Fruit fly (Drosophila melanogaster) whole organism, embryonic: ENCODE data around the gene Cdc45.
A peak's percentile ranks its signal among the peaks of the same experiment; 100 is the strongest.

Experiments used
- Ada2b ChIP-seq: fragments of 200-800 bp; sonication (Bioruptor generic); IDR thresholded peaks from 2 replicates; pipeline ENCODE4 v1.3.6; 2022; ENCODE audit warnings: missing biosample characterization, missing genetic modification characterization
- B-H2 ChIP-seq: fragments of 200-800 bp; sonication (Bioruptor generic); optimal IDR thresholded peaks from 2 replicates; lab custom pipeline; 2018; ENCODE audit warnings: missing biosample characterization, mild to moderate bottlenecking, missing genetic modification characterization
- Blimp-1 ChIP-seq: fragments of 200-800 bp; sonication (Bioruptor generic); optimal IDR thresholded peaks from 3 replicates; lab custom pipeline; 2018; ENCODE audit warnings: missing biosample characterization, missing genetic modification characterization, mild to moderate bottlenecking, moderate library complexity, missing genetic modification reagents
- Bteb2 ChIP-seq: fragments of 200-800 bp; sonication (Bioruptor generic); optimal IDR thresholded peaks from 2 replicates; lab custom pipeline; 2016; ENCODE audit warnings: missing biosample characterization, missing genetic modification characterization
- CG10147 ChIP-seq: fragments of 200-800 bp; sonication (Bioruptor generic); optimal IDR thresholded peaks from 2 replicates; lab custom pipeline; 2019; ENCODE audit warnings: missing biosample characterization, mild to moderate bottlenecking, missing genetic modification characterization, moderate library complexity
- CG10543 ChIP-seq: fragments of 200-800 bp; sonication (Bioruptor generic); optimal IDR thresholded peaks from 3 replicates; lab custom pipeline; 2017; ENCODE audit warnings: missing biosample characterization, mild to moderate bottlenecking, missing genetic modification characterization, moderate library complexity
- CG10565 ChIP-seq: fragments of 200-800 bp; sonication (Bioruptor generic); optimal IDR thresholded peaks from 3 replicates; lab custom pipeline; 2016; ENCODE audit warnings: missing biosample characterization, mild to moderate bottlenecking, missing genetic modification characterization
- CG11085 ChIP-seq: fragments of 200-800 bp; sonication (Bioruptor generic); IDR thresholded peaks from 2 replicates; pipeline ENCODE4 v1.3.6; 2022; ENCODE audit warnings: missing biosample characterization, missing genetic modification characterization
- CG11456 ChIP-seq: fragments of 200-800 bp; sonication (Bioruptor generic); IDR thresholded peaks from 3 replicates; pipeline ENCODE4 v1.3.6; 2022; ENCODE audit warnings: missing biosample characterization, missing genetic modification characterization
- CG11504 ChIP-seq: fragments of 200-800 bp; sonication (Bioruptor generic); optimal IDR thresholded peaks from 3 replicates; lab custom pipeline; 2019; ENCODE audit warnings: missing biosample characterization, mild to moderate bottlenecking, missing genetic modification characterization, moderate library complexity
- CG12071 ChIP-seq: fragments of 200-800 bp; sonication (Bioruptor generic); optimal IDR thresholded peaks from 3 replicates; lab custom pipeline; 2018; ENCODE audit warnings: missing biosample characterization, mild to moderate bottlenecking, missing genetic modification characterization
- CG12942 ChIP-seq: fragments of 200-800 bp; sonication (Bioruptor generic); optimal IDR thresholded peaks from 3 replicates; lab custom pipeline; 2016; ENCODE audit warnings: missing biosample characterization, missing genetic modification characterization
- CG14860 ChIP-seq: fragments of 200-800 bp; sonication (Bioruptor generic); IDR thresholded peaks from 3 replicates; pipeline ENCODE4 v1.3.6; 2022; ENCODE audit warnings: missing biosample characterization, missing genetic modification characterization; ENCODE audit not compliant: partially characterized antibody
- CG15696 ChIP-seq: fragments of 200-800 bp; sonication (Bioruptor generic); optimal IDR thresholded peaks from 2 replicates; lab custom pipeline; 2019; ENCODE audit warnings: missing biosample characterization, mild to moderate bottlenecking, missing genetic modification characterization, moderate library complexity
- CG1792 ChIP-seq: fragments of 200-800 bp; sonication (Bioruptor generic); optimal IDR thresholded peaks from 2 replicates; lab custom pipeline; 2016; ENCODE audit warnings: missing biosample characterization, missing genetic modification characterization
- CG31224 ChIP-seq: fragments of 200-800 bp; sonication (Bioruptor generic); IDR thresholded peaks from 2 replicates; pipeline ENCODE4 v1.3.6; 2022; ENCODE audit warnings: missing biosample characterization, missing genetic modification characterization
- CG32532 ChIP-seq: fragments of 200-800 bp; sonication (Bioruptor generic); IDR thresholded peaks from 2 replicates; pipeline ENCODE4 v1.3.6; 2022; ENCODE audit warnings: missing biosample characterization, missing genetic modification characterization
- CG4282 ChIP-seq: fragments of 200-800 bp; sonication (Bioruptor generic); optimal IDR thresholded peaks from 2 replicates; lab custom pipeline; 2016; ENCODE audit warnings: missing biosample characterization, missing genetic modification characterization
- CG8359 ChIP-seq: fragments of 200-800 bp; sonication (Bioruptor generic); optimal IDR thresholded peaks from 2 replicates; lab custom pipeline; 2017; ENCODE audit warnings: missing biosample characterization, mild to moderate bottlenecking, missing genetic modification characterization, borderline replicate concordance
- CG9437 ChIP-seq: fragments of 200-800 bp; sonication (Bioruptor generic); optimal IDR thresholded peaks from 2 replicates; lab custom pipeline; 2018; ENCODE audit warnings: missing biosample characterization, mild to moderate bottlenecking, missing genetic modification characterization
- Camta ChIP-seq: fragments of 200-800 bp; sonication (Bioruptor generic); optimal IDR thresholded peaks from 2 replicates; lab custom pipeline; 2016; ENCODE audit warnings: missing biosample characterization, missing genetic modification characterization
- CkIIα-i1 ChIP-seq: fragments of 200-800 bp; sonication (Bioruptor generic); IDR thresholded peaks from 2 replicates; pipeline ENCODE4 v1.3.6; 2022; ENCODE audit warnings: missing biosample characterization, missing genetic modification characterization
- Dfd ChIP-seq, 2 experiments: fragments of >200 bp; optimal IDR thresholded peaks; 2 replicates each; lab custom pipeline; 2017; ENCODE audit warnings: missing biosample characterization in 2 of 2, missing genetic modification characterization in 2 of 2
- Ets97D ChIP-seq: fragments of 200-800 bp; sonication (Bioruptor generic); optimal IDR thresholded peaks from 3 replicates; lab custom pipeline; 2016; ENCODE audit warnings: missing biosample characterization, missing genetic modification characterization
- MBD-R2 ChIP-seq: fragments of 200-800 bp; sonication (Bioruptor generic); IDR thresholded peaks from 2 replicates; pipeline ENCODE4 v1.3.6; 2022; ENCODE audit warnings: missing biosample characterization, missing genetic modification characterization
- Opbp ChIP-seq: fragments of 200-800 bp; sonication (Bioruptor generic); IDR thresholded peaks from 3 replicates; pipeline ENCODE4 v1.3.6; 2022; ENCODE audit warnings: missing biosample characterization, missing genetic modification characterization; ENCODE audit not compliant: partially characterized antibody
- Rfx ChIP-seq: fragments of 200-800 bp; sonication (Bioruptor generic); IDR thresholded peaks from 2 replicates; pipeline ENCODE4 v1.3.6; 2022; ENCODE audit warnings: missing biosample characterization, missing genetic modification characterization
- Xbp1 ChIP-seq: fragments of 200-800 bp; sonication (Bioruptor generic); optimal IDR thresholded peaks from 3 replicates; lab custom pipeline; 2016; ENCODE audit warnings: missing biosample characterization, mild to moderate bottlenecking, missing genetic modification characterization
- YL-1 ChIP-seq: fragments of 200-800 bp; sonication (Bioruptor generic); optimal IDR thresholded peaks from 3 replicates; lab custom pipeline; 2017; ENCODE audit warnings: missing biosample characterization, mild to moderate bottlenecking, missing genetic modification characterization
- bigmax ChIP-seq: fragments of 200-800 bp; sonication (Bioruptor generic); optimal IDR thresholded peaks from 2 replicates; lab custom pipeline; 2018; ENCODE audit warnings: missing biosample characterization, mild to moderate bottlenecking, missing genetic modification characterization
- chn ChIP-seq: fragments of 200-800 bp; sonication (Bioruptor generic); optimal IDR thresholded peaks from 2 replicates; lab custom pipeline; 2016; ENCODE audit warnings: missing biosample characterization, missing genetic modification characterization
- da ChIP-seq: fragments of 200-800 bp; sonication (Bioruptor generic); optimal IDR thresholded peaks from 2 replicates; lab custom pipeline; 2016; ENCODE audit warnings: missing biosample characterization, missing genetic modification characterization
- disco-r ChIP-seq: fragments of 200-800 bp; sonication (Bioruptor generic); optimal IDR thresholded peaks from 2 replicates; lab custom pipeline; 2016; ENCODE audit warnings: missing biosample characterization, missing genetic modification characterization
- eve ChIP-seq, 2 experiments: fragments of >200 bp; optimal IDR thresholded peaks; 2 replicates each; lab custom pipeline; 2017; ENCODE audit warnings: missing biosample characterization in 2 of 2, missing genetic modification characterization in 2 of 2
- fru ChIP-seq: fragments of >200 bp; optimal IDR thresholded peaks from 2 replicates; lab custom pipeline; 2017
- gcm ChIP-seq: fragments of 200-800 bp; sonication (Bioruptor generic); optimal IDR thresholded peaks from 2 replicates; lab custom pipeline; 2019; ENCODE audit warnings: missing biosample characterization, mild to moderate bottlenecking, missing genetic modification characterization, moderate library complexity
- gcm2 ChIP-seq: fragments of 200-800 bp; sonication (Bioruptor generic); optimal IDR thresholded peaks from 2 replicates; lab custom pipeline; 2016; ENCODE audit warnings: missing biosample characterization, missing genetic modification characterization
- ind ChIP-seq: fragments of 200-800 bp; sonication (Bioruptor generic); optimal IDR thresholded peaks from 3 replicates; lab custom pipeline; 2016; ENCODE audit warnings: missing biosample characterization, missing genetic modification characterization
- jing ChIP-seq: fragments of 200-800 bp; sonication (Bioruptor generic); optimal IDR thresholded peaks from 2 replicates; lab custom pipeline; 2018; ENCODE audit warnings: missing biosample characterization, mild to moderate bottlenecking, missing genetic modification characterization
- lab ChIP-seq: fragments of 200-800 bp; sonication (Bioruptor generic); optimal IDR thresholded peaks from 3 replicates; lab custom pipeline; 2017; ENCODE audit warnings: missing biosample characterization, missing genetic modification characterization, mild to moderate bottlenecking, moderate library complexity, missing genetic modification reagents
- nerfin-2 ChIP-seq: fragments of 200-800 bp; sonication (Bioruptor generic); IDR thresholded peaks from 2 replicates; pipeline ENCODE4 v1.3.6; 2022; ENCODE audit warnings: missing biosample characterization, missing genetic modification characterization; ENCODE audit not compliant: partially characterized antibody
- nom ChIP-seq: fragments of 200-800 bp; sonication (Bioruptor generic); optimal IDR thresholded peaks from 2 replicates; lab custom pipeline; 2017; ENCODE audit warnings: missing biosample characterization, missing genetic modification characterization, mild to moderate bottlenecking, moderate library complexity, missing genetic modification reagents
- pho ChIP-seq: fragments of 200-800 bp; sonication (Bioruptor generic); optimal IDR thresholded peaks from 2 replicates; lab custom pipeline; 2016; ENCODE audit warnings: missing biosample characterization, missing genetic modification characterization
- ranshi ChIP-seq: fragments of 200-800 bp; sonication (Bioruptor generic); IDR thresholded peaks from 2 replicates; pipeline ENCODE4 v1.3.6; 2022; ENCODE audit warnings: missing biosample characterization, missing genetic modification characterization
- rib ChIP-seq: fragments of 200-800 bp; sonication (Bioruptor generic); IDR thresholded peaks from 2 replicates; pipeline ENCODE4 v1.3.6; 2022; ENCODE audit warnings: missing biosample characterization, missing genetic modification characterization
- row ChIP-seq: fragments of 200-800 bp; sonication (Bioruptor generic); IDR thresholded peaks from 3 replicates; pipeline ENCODE4 v1.3.6; 2022; ENCODE audit warnings: missing biosample characterization, missing genetic modification characterization
- schlank ChIP-seq: fragments of 200-800 bp; sonication (Bioruptor generic); optimal IDR thresholded peaks from 2 replicates; lab custom pipeline; 2018; ENCODE audit warnings: missing biosample characterization, mild to moderate bottlenecking, missing genetic modification characterization
- tll ChIP-seq, 2 experiments: fragments of 200-800 bp in 1 of 2; fragments of >200 bp in 1 of 2; sonication (Bioruptor generic) in 1 of 2; optimal IDR thresholded peaks; 2 replicates each; lab custom pipeline; 2017 to 2019; ENCODE audit warnings: missing biosample characterization in 2 of 2, missing genetic modification characterization in 2 of 2, mild to moderate bottlenecking in 1 of 2, moderate library complexity in 1 of 2
- tx ChIP-seq: fragments of 200-800 bp; sonication (Bioruptor generic); optimal IDR thresholded peaks from 2 replicates; lab custom pipeline; 2016; ENCODE audit warnings: missing biosample characterization, missing genetic modification characterization
- zen ChIP-seq: fragments of 200-800 bp; sonication (Bioruptor generic); optimal IDR thresholded peaks from 3 replicates; lab custom pipeline; 2018; ENCODE audit warnings: missing biosample characterization, mild to moderate bottlenecking, missing genetic modification characterization, moderate library complexity

The Cdc45 gene

dm6 chrX:1052684-1053389 is 22.5 kb upstream of the Cdc45 start (continued):
- TF ChIP-seq CG11456 (GFP tag; lab: Robert Waterston, UW), result 0 out of 3 replicates have a peak, but pooled peaks have one; percentile 51
- TF ChIP-seq CG4282 (GFP tag; lab: Kevin White, UChicago), result no peak
- peak; percentile 28; the same call in 1 of the 2 replicates for TF ChIP-seq CG32532 (GFP tag; lab: Robert Waterston, UW)
- TF ChIP-seq Rfx (GFP tag; lab: Robert Waterston, UW), result no peak
- no peak for TF ChIP-seq CG10543 (GFP tag; lab: Kevin White, UChicago)
- TF ChIP-seq lab (GFP tag; lab: Kevin White, UChicago), result peak; percentile 47
- TF ChIP-seq disco-r (GFP tag; lab: Kevin White, UChicago), result no peak
- peak; percentile 51 for TF ChIP-seq ind (GFP tag; lab: Kevin White, UChicago)
- peak; percentile 43 for TF ChIP-seq Xbp1 (GFP tag; lab: Kevin White, UChicago)
- TF ChIP-seq gcm2 (GFP tag; lab: Kevin White, UChicago), result no peak
- no peak for TF ChIP-seq rib (GFP tag; lab: Robert Waterston, UW)
- no peak for TF ChIP-seq CG9437
- TF ChIP-seq CG14860 (GFP tag; lab: Robert Waterston, UW), result no peak
- no peak for TF ChIP-seq B-H2 (GFP tag; lab: Kevin White, UChicago)
- no peak for TF ChIP-seq tx (GFP tag; lab: Kevin White, UChicago)
- TF ChIP-seq CG12071 (GFP tag; lab: Kevin White, UChicago), result peak; percentile 35
- peak; percentile 48; the same call in 2 of the 3 replicates for TF ChIP-seq row
- TF ChIP-seq tll (GFP tag; optimal IDR thresholded peaks at IDR 0.05; lab: Kevin White, UChicago), result no peak
- TF ChIP-seq pho (GFP tag; lab: Kevin White, UChicago), result no peak
- TF ChIP-seq CG11085 (GFP tag; lab: Robert Waterston, UW), result no peak
- TF ChIP-seq chn (GFP tag; lab: Kevin White, UChicago), result peak; percentile 13
- TF ChIP-seq Opbp (GFP tag; lab: Robert Waterston, UW), result no peak
- TF ChIP-seq nerfin-2 (GFP tag; lab: Robert Waterston, UW), result no peak
- TF ChIP-seq CG10565 (GFP tag; lab: Kevin White, UChicago), result no peak
- no peak for TF ChIP-seq Ets97D (GFP tag; lab: Kevin White, UChicago)
- TF ChIP-seq bigmax (GFP tag; lab: Kevin White, UChicago), result no peak
- no peak for TF ChIP-seq CG12942 (GFP tag; lab: Kevin White, UChicago)
- peak; percentile 48 for TF ChIP-seq zen
- peak; percentile 9 for TF ChIP-seq CG1792 (GFP tag; lab: Kevin White, UChicago)
- 0 out of 2 replicates have a peak, but pooled peaks have one; percentile 32 for TF ChIP-seq ranshi (GFP tag; lab: Robert Waterston, UW)
- no peak for TF ChIP-seq eve (GFP tag; optimal IDR thresholded peaks at IDR 0.05; lab: Kevin White, UChicago)
- TF ChIP-seq Bteb2 (GFP tag; lab: Kevin White, UChicago), result no peak
- TF ChIP-seq YL-1, result no peak
- TF ChIP-seq CG8359 (GFP tag; lab: Kevin White, UChicago), result peak; percentile 26
- no peak for TF ChIP-seq jing
- TF ChIP-seq Dfd (GFP tag; optimal IDR thresholded peaks at IDR 0.05; lab: Kevin White, UChicago), result no peak
- peak; percentile 53 for TF ChIP-seq Blimp-1
- no peak for TF ChIP-seq fru (lab: Kevin White, UChicago)
- TF ChIP-seq CG31224, result no peak
- TF ChIP-seq CG10147, result no peak
- peak; percentile 67 for TF ChIP-seq CG11504 (tag; lab: Kevin White, UChicago)
- no peak for TF ChIP-seq MBD-R2 (GFP tag; lab: Robert Waterston, UW)
- peak; percentile 28 for TF ChIP-seq nom (GFP tag; lab: Kevin White, UChicago)
- peak; percentile 23 for TF ChIP-seq CG15696 (tag; lab: Kevin White, UChicago)
- no peak for TF ChIP-seq da (GFP tag; lab: Kevin White, UChicago)
- no peak for TF ChIP-seq CkIIα-i1 (GFP tag; lab: Robert Waterston, UW)
- TF ChIP-seq Ada2b, result no peak
- no peak for TF ChIP-seq schlank
- TF ChIP-seq gcm (GFP tag; lab: Kevin White, UChicago), result no peak
- TF ChIP-seq Camta (GFP tag; lab: Kevin White, UChicago), result no peak
